Worm (Caenorhabditis elegans): ENCODE results near the gene F56C3.3.

The F56C3.3 gene

DNA sequence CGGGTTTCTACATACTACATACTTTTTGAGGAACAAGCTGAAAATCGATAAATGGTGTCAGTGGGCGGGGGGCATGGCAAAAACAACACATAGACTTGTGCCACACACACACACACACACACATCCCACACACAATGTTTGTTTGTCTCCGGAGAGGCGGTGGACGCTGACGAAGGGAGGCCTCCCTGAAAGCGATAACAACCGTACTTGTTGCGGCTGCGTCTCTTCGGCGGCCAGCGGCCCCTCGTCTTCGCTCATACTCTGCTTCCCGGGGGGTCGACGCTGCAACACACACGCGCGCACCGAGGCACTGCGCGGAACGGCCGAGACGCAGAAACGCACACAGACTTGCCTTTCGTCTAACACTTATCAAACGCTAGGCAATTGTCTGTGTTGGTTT, 38.5 kb downstream of the F56C3.3 start (continued):
- peak; percentile 58 for TF ChIP-seq ceh-27 (GFP tag; optimal IDR thresholded peaks at IDR 0.05)
- TF ChIP-seq C06A6.2 (GFP tag; conservative IDR thresholded peaks at IDR 0.05), result 0 out of 2 replicates have a peak, but pooled peaks have one; percentile 17
- TF ChIP-seq lin-35 (GFP tag; optimal IDR thresholded peaks at IDR 0.05), result no peak
- TF ChIP-seq madf-6 (GFP tag; IDR thresholded peaks at IDR 0.05), result no peak; the same call in 1 of the 2 replicates
- no peak for TF ChIP-seq F49E8.2 (tag; optimal IDR thresholded peaks at IDR 0.05; ENCODE audit: insufficient read depth)
- TF ChIP-seq Y67H2A.10 (GFP tag; conservative IDR thresholded peaks at IDR 0.05), result no peak
- no peak for TF ChIP-seq efl-1 (GFP tag; optimal IDR thresholded peaks at IDR 0.05)
- TF ChIP-seq mcd-1 (GFP tag; IDR thresholded peaks at IDR 0.05), result peak; percentile 60
- TF ChIP-seq lir-1 (GFP tag; conservative IDR thresholded peaks at IDR 0.05), result no peak; the same call in 1 of the 2 replicates
- no peak for TF ChIP-seq dpff-1 (tag; optimal IDR thresholded peaks at IDR 0.05)
- TF ChIP-seq tlf-1 (GFP tag; optimal IDR thresholded peaks at IDR 0.05), result no peak
- TF ChIP-seq F37B4.10 (GFP tag; IDR thresholded peaks at IDR 0.05), result 0 out of 2 replicates have a peak, but pooled peaks have one; percentile 86
- no peak for TF ChIP-seq akir-1 (GFP tag; optimal IDR thresholded peaks at IDR 0.05)
- TF ChIP-seq atf-7 (tag; optimal IDR thresholded peaks at IDR 0.05), result peak; percentile 30
- TF ChIP-seq lsy-27 (tag; optimal IDR thresholded peaks at IDR 0.05; ENCODE audit: borderline replicate concordance, insufficient read depth), result no peak
- TF ChIP-seq ztf-18 (tag; optimal IDR thresholded peaks at IDR 0.05), result peak; percentile 6
- no peak for TF ChIP-seq zim-3 (tag; optimal IDR thresholded peaks at IDR 0.05)
- no peak for TF ChIP-seq unc-62 (GFP tag; optimal IDR thresholded peaks at IDR 0.05)
- TF ChIP-seq B0336.3 (GFP tag; IDR thresholded peaks at IDR 0.05), result peak; percentile 88
- no peak for TF ChIP-seq ceh-79 (tag; optimal IDR thresholded peaks at IDR 0.05)
- no peak for TF ChIP-seq tbx-9 (tag; optimal IDR thresholded peaks at IDR 0.05; ENCODE audit: borderline replicate concordance)
- no peak for TF ChIP-seq K11D2.4 (GFP tag; IDR thresholded peaks at IDR 0.05)
- no peak for TF ChIP-seq snpc-1.3 (tag; optimal IDR thresholded peaks at IDR 0.05; ENCODE audit: insufficient read depth)
- peak in 1 of 2 experiments; percentile 27 for TF ChIP-seq let-607 (tag; optimal IDR thresholded peaks at IDR 0.05)
- peak; percentile 94 for TF ChIP-seq egrh-3 (GFP tag; IDR thresholded peaks at IDR 0.05)
- no peak for TF ChIP-seq sptf-2 (GFP tag; optimal IDR thresholded peaks at IDR 0.05)
- TF ChIP-seq hlh-12 (tag; optimal IDR thresholded peaks at IDR 0.05), result no peak
- TF ChIP-seq nfyb-1 (GFP tag; IDR thresholded peaks at IDR 0.05), result peak; percentile 39; the same call in 1 of the 2 replicates
- peak; percentile 45 for TF ChIP-seq nhr-90 (tag; optimal IDR thresholded peaks at IDR 0.05)
- TF ChIP-seq chd-7 (tag; optimal IDR thresholded peaks at IDR 0.05), result no peak
- TF ChIP-seq C17E4.6 (GFP tag; IDR thresholded peaks at IDR 0.05), result no peak
- peak; percentile 42; the same call in 1 of the 2 replicates for TF ChIP-seq cebp-1 (GFP tag; IDR thresholded peaks at IDR 0.05)
- peak; percentile 80 for TF ChIP-seq cebp-1 (tag; optimal IDR thresholded peaks at IDR 0.05)
- peak; percentile 81; the same call in 1 of the 2 replicates for TF ChIP-seq hmg-1.2 (GFP tag; IDR thresholded peaks at IDR 0.05)
- no peak for TF ChIP-seq ZK185.1 (tag; optimal IDR thresholded peaks at IDR 0.05; ENCODE audit: poor library complexity, severe bottlenecking)
- no peak for TF ChIP-seq lsl-1 (GFP tag; optimal IDR thresholded peaks at IDR 0.05)
- no peak for TF ChIP-seq aptf-3 (GFP tag; IDR thresholded peaks at IDR 0.05)
- TF ChIP-seq ets-4 (GFP tag; optimal IDR thresholded peaks at IDR 0.05), result peak; percentile 67
- no peak for TF ChIP-seq somi-1 (GFP tag; optimal IDR thresholded peaks at IDR 0.05)
- no peak for TF ChIP-seq sea-2 (GFP tag; IDR thresholded peaks at IDR 0.05)
- TF ChIP-seq pbrm-1 (GFP tag; IDR thresholded peaks at IDR 0.05), result 0 out of 2 replicates have a peak, but pooled peaks have one; percentile 10
- TF ChIP-seq die-1 (tag; optimal IDR thresholded peaks at IDR 0.05), result peak; percentile 17
- no peak for TF ChIP-seq xnd-1 (tag; optimal IDR thresholded peaks at IDR 0.05)
- no peak for TF ChIP-seq hlh-26 (GFP tag; conservative IDR thresholded peaks at IDR 0.05)
- no peak for TF ChIP-seq T07F8.4 (tag; optimal IDR thresholded peaks at IDR 0.05)
- TF ChIP-seq sdz-38 (tag; optimal IDR thresholded peaks at IDR 0.05), result no peak
- no peak for TF ChIP-seq lag-1 (GFP tag; IDR thresholded peaks at IDR 0.05)
- no peak for TF ChIP-seq F33H1.4 (GFP tag; IDR thresholded peaks at IDR 0.05)
